Fruit fly (Drosophila melanogaster): Measurements from ENCODE around the gene CG1116.

Gene CG1116

DNA sequence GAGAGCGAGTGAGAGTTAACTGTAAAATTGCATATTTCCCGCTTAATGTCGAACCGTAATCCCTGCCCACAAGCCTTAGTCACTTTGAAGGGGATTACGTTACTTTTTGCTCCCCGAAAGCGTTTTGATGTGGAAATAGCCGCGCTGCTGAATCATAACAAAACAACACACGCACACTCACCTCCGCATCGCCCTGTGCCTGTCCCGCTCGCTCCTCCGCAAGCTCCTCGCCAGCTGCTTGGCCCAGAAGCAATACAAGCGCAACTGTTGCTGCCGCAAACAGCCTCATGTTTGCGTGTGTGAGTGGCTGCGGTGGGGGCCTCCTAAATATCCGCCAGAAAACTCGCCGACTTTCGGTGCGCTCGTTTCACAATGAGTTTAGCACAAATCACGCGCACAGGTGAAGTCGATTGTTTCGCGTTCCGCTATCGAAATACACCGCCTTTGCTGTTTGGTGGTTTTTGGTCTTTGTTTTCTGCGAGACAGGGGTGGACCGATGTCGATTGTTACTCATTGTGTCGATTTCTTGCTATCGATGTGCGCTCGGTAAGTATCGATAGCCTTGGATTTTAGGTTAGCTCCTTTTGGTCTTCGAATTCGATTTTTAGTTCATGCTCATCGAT lies 31.9 kb downstream of the CG1116 start, which contains the start of gene CtsF (continued):
- TF ChIP-seq Pdp1 (GFP tag; optimal IDR thresholded peaks at IDR 0.05) = no peak
- TF ChIP-seq CG9215 (GFP tag; IDR thresholded peaks at IDR 0.05) = no peak
- TF ChIP-seq bbx (GFP tag; IDR thresholded peaks at IDR 0.05; ENCODE audit: partially characterized antibody) = peak; percentile 99
- TF ChIP-seq CG5180 (GFP tag; optimal IDR thresholded peaks at IDR 0.05) = no peak
- no peak for TF ChIP-seq Meics (GFP tag; optimal IDR thresholded peaks at IDR 0.05)
- no peak for TF ChIP-seq CG6654 (GFP tag; optimal IDR thresholded peaks at IDR 0.05)
- no peak for TF ChIP-seq fru (optimal IDR thresholded peaks at IDR 0.05)
- no peak for TF ChIP-seq CG4730 (GFP tag; IDR thresholded peaks at IDR 0.05)
- TF ChIP-seq HLH3B (GFP tag; IDR thresholded peaks at IDR 0.05) = no peak
- no peak for TF ChIP-seq dati (GFP tag; IDR thresholded peaks at IDR 0.05)
- TF ChIP-seq CG10147 (GFP tag; optimal IDR thresholded peaks at IDR 0.05) = peak; percentile 16
- TF ChIP-seq ftz-f1 (GFP tag; optimal IDR thresholded peaks at IDR 0.05) = peak; percentile 71
- TF ChIP-seq Antp (GFP tag; optimal IDR thresholded peaks at IDR 0.05) = peak; percentile 39
- TF ChIP-seq tin (GFP tag; optimal IDR thresholded peaks at IDR 0.05) = no peak
- no peak for TF ChIP-seq klu (GFP tag; IDR thresholded peaks at IDR 0.05)
- no peak for TF ChIP-seq CG8388 (GFP tag; optimal IDR thresholded peaks at IDR 0.05)
- TF ChIP-seq tio (GFP tag; optimal IDR thresholded peaks at IDR 0.05) = no peak
- peak; percentile 99 for TF ChIP-seq bigmax (GFP tag; optimal IDR thresholded peaks at IDR 0.05)
- no peak for TF ChIP-seq Abd-B (GFP tag; optimal IDR thresholded peaks at IDR 0.05)
- TF ChIP-seq E2f2 (GFP tag; IDR thresholded peaks at IDR 0.05) = peak; percentile 95
- TF ChIP-seq pita (GFP tag; optimal IDR thresholded peaks at IDR 0.05) = no peak
- TF ChIP-seq so (GFP tag; IDR thresholded peaks at IDR 0.05) = no peak; the same call in 2 of the 3 replicates
- no peak for TF ChIP-seq CG6813 (GFP tag; optimal IDR thresholded peaks at IDR 0.05)
- no peak for TF ChIP-seq CG33557 (GFP tag; optimal IDR thresholded peaks at IDR 0.05)
- TF ChIP-seq CG10267 (tag; optimal IDR thresholded peaks at IDR 0.05) = peak; percentile 65
- peak; percentile 87 for TF ChIP-seq crol (GFP tag; IDR thresholded peaks at IDR 0.05)
- TF ChIP-seq CG6254 (GFP tag; optimal IDR thresholded peaks at IDR 0.05) = no peak
- no peak for TF ChIP-seq mam (GFP tag; optimal IDR thresholded peaks at IDR 0.05)
- TF ChIP-seq CG12769 (tag; optimal IDR thresholded peaks at IDR 0.05) = peak; percentile 84
- TF ChIP-seq Blimp-1 (GFP tag; optimal IDR thresholded peaks at IDR 0.05) = no peak
- peak; percentile 22 for TF ChIP-seq pros (GFP tag; optimal IDR thresholded peaks at IDR 0.05)
- TF ChIP-seq CG1647 (GFP tag; optimal IDR thresholded peaks at IDR 0.05) = no peak
- no peak for TF ChIP-seq CG7372 (GFP tag; IDR thresholded peaks at IDR 0.05)
- no peak for TF ChIP-seq ase (GFP tag; IDR thresholded peaks at IDR 0.05)
- TF ChIP-seq sob (GFP tag; IDR thresholded peaks at IDR 0.05) = 0 out of 2 replicates have a peak, but pooled peaks have one; percentile 42
- no peak for TF ChIP-seq CG16863 (GFP tag; optimal IDR thresholded peaks at IDR 0.05)
- peak; percentile 54; the same call in 1 of the 2 replicates for TF ChIP-seq rib (GFP tag; IDR thresholded peaks at IDR 0.05)
- peak; percentile 54 for TF ChIP-seq lab (GFP tag; optimal IDR thresholded peaks at IDR 0.05)
- TF ChIP-seq al (GFP tag; IDR thresholded peaks at IDR 0.05) = no peak
- no peak for TF ChIP-seq usp (GFP tag; optimal IDR thresholded peaks at IDR 0.05)
- TF ChIP-seq sr (GFP tag; IDR thresholded peaks at IDR 0.05) = no peak
- peak; percentile 35 for TF ChIP-seq odd (GFP tag; optimal IDR thresholded peaks at IDR 0.05)
- peak; percentile 15 for TF ChIP-seq chn (GFP tag; optimal IDR thresholded peaks at IDR 0.05)
- no peak for TF ChIP-seq CG15073 (GFP tag; optimal IDR thresholded peaks at IDR 0.05)
- TF ChIP-seq fd96Cb (tag; optimal IDR thresholded peaks at IDR 0.05) = no peak
- TF ChIP-seq zfh2 (GFP tag; optimal IDR thresholded peaks at IDR 0.05) = no peak
- peak; percentile 74 for TF ChIP-seq kni (GFP tag; optimal IDR thresholded peaks at IDR 0.05)
- no peak for TF ChIP-seq NFAT (GFP tag; IDR thresholded peaks at IDR 0.05)
- TF ChIP-seq CG17361 (GFP tag; IDR thresholded peaks at IDR 0.05) = peak; percentile 49; the same call in 1 of the 3 replicates
- TF ChIP-seq hth (optimal IDR thresholded peaks at IDR 0.05) = no peak
- no peak for TF ChIP-seq sim (GFP tag; IDR thresholded peaks at IDR 0.05)
